Worm (Caenorhabditis elegans): ENCODE data around the gene Y45F3A.9.

The Y45F3A.9 gene

ce11 chrIII:10605049-10605448, 10.1 kb upstream of the Y45F3A.9 start, which contains the start of gene rabx-5:
rabx-5 (plus strand) TSS chrIII:10605349.
- no peak for TF ChIP-seq nhr-25 (tag; optimal IDR thresholded peaks at IDR 0.05; ENCODE audit: borderline replicate concordance, insufficient read depth)

DNA sequence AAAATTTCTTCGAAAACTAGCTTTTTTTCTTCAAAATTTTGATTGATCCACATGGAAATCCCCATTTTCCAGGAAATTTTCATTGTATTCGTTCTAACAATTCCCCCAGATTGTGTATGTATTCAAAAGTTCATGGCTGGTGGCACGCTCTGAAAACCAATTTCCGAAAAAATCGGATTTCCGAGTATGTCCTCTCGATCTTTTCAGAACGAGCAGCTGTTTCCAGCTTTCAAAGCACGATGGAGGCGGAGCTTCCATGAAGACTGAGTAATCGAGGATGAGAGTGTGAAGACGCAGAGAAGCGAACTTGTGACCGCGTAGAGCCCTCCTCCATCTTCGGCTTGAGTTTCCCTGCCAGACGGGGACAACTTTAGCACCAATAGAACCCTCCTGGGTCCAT, 9.4 kb upstream of the Y45F3A.9 start:
- TF ChIP-seq lsy-2 (tag; optimal IDR thresholded peaks at IDR 0.05) (peak in 1 of 2 experiments; percentile 19), F26F4.8 (GFP tag; conservative IDR thresholded peaks at IDR 0.05) (no peak), F37D6.2 (tag; optimal IDR thresholded peaks at IDR 0.05) (no peak), pqm-1 (tag; optimal IDR thresholded peaks at IDR 0.05) (no peak), ztf-7 (tag; optimal IDR thresholded peaks at IDR 0.05) (no peak), vab-7 (GFP tag; IDR thresholded peaks at IDR 0.05) (no peak), hlh-30 (tag; optimal IDR thresholded peaks at IDR 0.05; ENCODE audit: insufficient read depth) (peak; percentile 44), jun-1 (tag; optimal IDR thresholded peaks at IDR 0.05) (no peak), saeg-2 (GFP tag; IDR thresholded peaks at IDR 0.05) (no peak), rbr-2 (tag; optimal IDR thresholded peaks at IDR 0.05) (no peak), aha-1 (tag) (peak; percentile 46), ceh-82 (tag; optimal IDR thresholded peaks at IDR 0.05) (no peak), T20F7.1 (GFP tag; optimal IDR thresholded peaks at IDR 0.05) (no peak), ces-1 (GFP tag; optimal IDR thresholded peaks at IDR 0.05) (no peak), ctbp-1 (GFP tag; IDR thresholded peaks at IDR 0.05) (0 out of 2 replicates have a peak, but pooled peaks have one; percentile 35), nhr-11 (tag; optimal IDR thresholded peaks at IDR 0.05) (peak; percentile 7), ztf-11 (tag; optimal IDR thresholded peaks at IDR 0.05) (no peak), fos-1 (tag; optimal IDR thresholded peaks at IDR 0.05) (no peak), unc-62 (GFP tag; optimal IDR thresholded peaks at IDR 0.05 in 1 of 2) (peak in 1 of 2 experiments; percentile 28), unc-62 (tag; optimal IDR thresholded peaks at IDR 0.05) (no peak), php-3 (GFP tag; IDR thresholded peaks at IDR 0.05) (no peak), nhr-6 (tag; optimal IDR thresholded peaks at IDR 0.05) (no peak)

DNA sequence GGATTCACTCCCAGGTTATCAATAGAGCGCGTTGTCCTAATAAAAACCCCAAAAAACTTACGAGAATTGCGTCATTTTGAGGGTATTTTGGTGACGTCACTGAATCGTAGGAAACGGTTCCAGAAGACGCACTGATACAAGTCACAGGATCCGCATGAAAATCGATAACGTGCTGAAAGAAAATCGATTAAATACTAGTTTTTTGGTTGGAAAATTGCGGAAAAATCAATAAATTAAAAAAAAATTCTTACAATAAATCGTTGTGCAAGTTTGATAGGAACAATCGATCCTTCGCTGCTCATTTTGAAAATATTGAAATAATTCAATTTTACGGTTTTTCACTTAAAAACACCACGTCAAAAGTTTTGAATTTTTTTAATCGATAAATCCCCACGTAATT, 8.3 kb upstream of the Y45F3A.9 start, which contains the start of gene Y39A1A.2:
TSS of gene Y39A1A.2 (minus strand) at position 319 of the 400 bp plus-strand sequence.
- TF ChIP-seq spr-1 (tag; optimal IDR thresholded peaks at IDR 0.05) = no peak
- TF ChIP-seq unc-39 (tag; optimal IDR thresholded peaks at IDR 0.05) = no peak
- no peak for TF ChIP-seq snpc-1.2 (GFP tag; IDR thresholded peaks at IDR 0.05)
- TF ChIP-seq nhr-42 (GFP tag; IDR thresholded peaks at IDR 0.05) = no peak
- no peak for TF ChIP-seq dmd-8 (GFP tag; IDR thresholded peaks at IDR 0.05)
- TF ChIP-seq ceh-28 (tag; optimal IDR thresholded peaks at IDR 0.05) = peak; percentile 75
- TF ChIP-seq pha-4 (GFP tag; IDR thresholded peaks at IDR 0.05) = no peak
- TF ChIP-seq pha-4 (tag; optimal IDR thresholded peaks at IDR 0.05) = no peak
- TF ChIP-seq nhr-111 (GFP tag; optimal IDR thresholded peaks at IDR 0.05) = no peak

- TF ChIP-seq nhr-11 (tag; optimal IDR thresholded peaks at IDR 0.05) = peak; percentile 14
- TF ChIP-seq mdt-29 (GFP tag; IDR thresholded peaks at IDR 0.05) = no peak
Observed at ce11 chrIII:10600894-10601293, 5.9 kb upstream of the Y45F3A.9 start.

DNA sequence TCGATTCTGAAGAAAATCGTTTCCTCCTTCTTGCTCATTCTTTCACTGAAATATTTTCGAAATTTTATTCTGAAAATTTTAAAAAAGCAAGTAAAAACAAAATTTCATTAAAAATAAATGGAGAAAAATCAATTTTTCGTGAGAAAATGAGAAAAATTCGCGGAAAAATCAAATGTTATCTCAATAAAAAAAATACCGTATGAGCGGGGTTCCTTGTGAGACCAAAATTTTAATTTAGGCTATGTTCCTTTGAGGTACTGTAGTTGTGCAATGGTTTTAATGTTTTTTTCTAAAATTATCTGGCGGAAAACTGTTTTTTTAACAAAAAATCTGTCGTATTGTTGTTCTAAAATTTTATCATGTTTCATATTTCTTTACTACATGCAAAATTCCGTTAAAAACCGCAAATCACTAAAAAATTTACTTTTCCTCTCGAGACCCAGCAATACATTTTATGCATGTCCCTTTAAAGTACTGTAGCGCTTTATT, 5.2 kb upstream of the Y45F3A.9 start, which contains the start of gene epg-6:
TSS of gene epg-6 (minus strand) at position 51 of the 489 bp plus-strand sequence.
- TF ChIP-seq lir-3 (tag; optimal IDR thresholded peaks at IDR 0.05) (no peak), unc-130 (GFP tag; optimal IDR thresholded peaks at IDR 0.05) (peak; percentile 68), F49E8.2 (tag; optimal IDR thresholded peaks at IDR 0.05; ENCODE audit: borderline replicate concordance) (peak; percentile 67), snpc-1.2 (GFP tag; IDR thresholded peaks at IDR 0.05) (no peak), lsy-2 (tag; optimal IDR thresholded peaks at IDR 0.05) (peak in 1 of 2 experiments; percentile 28)

All from whole organism, L4 larva.